Worm (Caenorhabditis elegans): ENCODE data around the gene kdp-1.

Gene kdp-1

DNA sequence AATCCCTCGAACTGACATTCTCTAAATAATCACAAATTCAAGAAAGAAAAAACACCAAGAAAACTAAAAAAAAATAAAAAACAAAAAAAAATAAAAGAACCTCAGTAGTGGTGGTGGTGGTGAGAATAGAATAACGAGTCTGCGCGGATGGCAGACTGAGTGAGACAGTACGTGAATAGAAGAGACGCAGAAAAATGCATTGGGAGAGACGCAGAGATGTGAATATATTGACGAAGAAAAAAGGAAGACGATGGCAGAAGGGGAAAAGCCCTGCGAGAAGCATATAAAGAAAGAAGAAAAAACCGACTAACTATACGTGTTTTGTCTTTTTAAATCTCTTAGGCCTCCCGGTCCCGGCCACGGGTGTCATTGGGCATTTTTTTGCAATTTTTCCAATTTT lies 27.5 kb upstream of the kdp-1 start, which contains the start of gene unc-26:
Gene unc-26 (minus strand): TSS at position 23 of the 400 bp plus-strand sequence.
- TF ChIP-seq ceh-18 (tag; optimal IDR thresholded peaks at IDR 0.05) = peak; percentile 12
- no peak for TF ChIP-seq gmeb-2 (tag; optimal IDR thresholded peaks at IDR 0.05)
- TF ChIP-seq nfya-1 (tag; optimal IDR thresholded peaks at IDR 0.05) = peak; percentile 17
- TF ChIP-seq pag-3 (tag; optimal IDR thresholded peaks at IDR 0.05; ENCODE audit: borderline replicate concordance) = no peak
- TF ChIP-seq unc-42 (tag; optimal IDR thresholded peaks at IDR 0.05) = peak; percentile 36
- peak; percentile 44 for TF ChIP-seq fax-1 (tag; optimal IDR thresholded peaks at IDR 0.05)
- TF ChIP-seq ceh-31 (tag; optimal IDR thresholded peaks at IDR 0.05) = peak; percentile 22

DNA sequence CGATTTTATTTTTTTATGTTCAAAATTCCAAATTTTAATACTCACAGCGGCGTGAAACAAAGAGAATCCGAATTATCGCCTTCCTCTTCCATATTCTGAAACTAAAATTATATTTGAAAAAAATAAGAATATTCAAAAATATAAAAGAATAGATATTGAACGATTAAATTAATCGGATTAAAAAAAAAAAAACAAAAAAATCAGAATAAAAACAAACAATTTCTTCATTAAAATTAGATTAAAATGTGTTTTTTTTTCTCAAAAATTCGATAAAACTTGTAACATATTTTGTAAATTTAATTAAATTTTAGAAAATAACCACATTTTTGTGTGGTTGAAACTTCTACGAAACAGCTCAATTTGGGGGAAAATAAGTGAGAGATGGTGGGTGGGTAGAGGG lies 17.2 kb upstream of the kdp-1 start, which contains the start of gene cpsf-3:
Gene cpsf-3 (minus strand): TSS at position 101 of the 400 bp plus-strand sequence.
- TF ChIP-seq hlh-15 (tag; optimal IDR thresholded peaks at IDR 0.05) (no peak), pax-1 (tag; optimal IDR thresholded peaks at IDR 0.05) (no peak), pat-9 (tag; optimal IDR thresholded peaks at IDR 0.05) (no peak), Y22D7AL.16 (tag; optimal IDR thresholded peaks at IDR 0.05) (no peak), ceh-2 (tag; optimal IDR thresholded peaks at IDR 0.05) (no peak), nhr-232 (tag; optimal IDR thresholded peaks at IDR 0.05) (no peak), K02D7.2 (tag; optimal IDR thresholded peaks at IDR 0.05) (no peak), unc-86 (tag; optimal IDR thresholded peaks at IDR 0.05) (no peak), hlh-8 (tag; optimal IDR thresholded peaks at IDR 0.05) (no peak), lim-6 (tag; optimal IDR thresholded peaks at IDR 0.05) (no peak), dve-1 (tag; optimal IDR thresholded peaks at IDR 0.05) (no peak), ahr-1 (tag; optimal IDR thresholded peaks at IDR 0.05) (no peak), fkh-10 (GFP tag; optimal IDR thresholded peaks at IDR 0.05) (no peak), unc-3 (GFP tag; conservative IDR thresholded peaks at IDR 0.05) (no peak), unc-3 (tag; optimal IDR thresholded peaks at IDR 0.05) (no peak), ref-2 (tag; optimal IDR thresholded peaks at IDR 0.05) (no peak)

DNA sequence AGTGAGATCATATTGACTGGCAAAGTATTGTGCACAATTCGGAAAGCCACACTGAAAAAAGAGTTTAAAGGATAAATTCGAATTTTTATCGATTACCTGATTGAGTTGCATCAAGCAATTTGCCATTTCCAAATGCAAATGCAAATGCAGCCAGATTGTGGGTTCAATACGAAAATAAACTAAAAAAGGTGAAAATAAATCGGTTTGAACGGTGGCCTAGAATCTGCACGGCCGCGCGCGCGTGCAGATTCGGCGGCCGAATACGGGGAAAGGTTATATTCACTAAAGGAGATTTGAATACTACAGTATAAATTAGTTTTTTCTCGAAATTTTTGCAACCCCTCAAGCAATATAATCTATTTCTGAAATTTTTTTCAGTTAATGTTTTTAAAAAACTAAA lies 10.7 kb upstream of the kdp-1 start, which contains the start of gene Y67H2A.10:
Gene Y67H2A.10 (minus strand): TSS at position 184 of the 400 bp plus-strand sequence.
- TF ChIP-seq C08G9.2 (tag; optimal IDR thresholded peaks at IDR 0.05) (peak; percentile 80), elt-2 (tag; optimal IDR thresholded peaks at IDR 0.05) (peak; percentile 47), hlh-30 (tag; optimal IDR thresholded peaks at IDR 0.05; ENCODE audit: insufficient read depth) (no peak), madf-2 (tag; optimal IDR thresholded peaks at IDR 0.05) (no peak), zip-5 (tag; optimal IDR thresholded peaks at IDR 0.05) (peak; percentile 57), hlh-8 (tag; optimal IDR thresholded peaks at IDR 0.05) (peak; percentile 23), ceh-22 (tag; optimal IDR thresholded peaks at IDR 0.05) (no peak), tbx-2 (tag; optimal IDR thresholded peaks at IDR 0.05) (no peak), ceh-2 (tag; optimal IDR thresholded peaks at IDR 0.05) (peak; percentile 72), pqm-1 (tag; optimal IDR thresholded peaks at IDR 0.05) (no peak), syd-9 (tag; optimal IDR thresholded peaks at IDR 0.05) (no peak), fax-1 (tag; optimal IDR thresholded peaks at IDR 0.05) (no peak), F13H6.1 (tag; optimal IDR thresholded peaks at IDR 0.05) (no peak), pag-3 (tag; optimal IDR thresholded peaks at IDR 0.05; ENCODE audit: borderline replicate concordance) (no peak), tbx-7 (tag; optimal IDR thresholded peaks at IDR 0.05) (peak; percentile 22), hlh-6 (tag; optimal IDR thresholded peaks at IDR 0.05) (no peak), pha-2 (tag; optimal IDR thresholded peaks at IDR 0.05) (no peak), ets-4 (tag; optimal IDR thresholded peaks at IDR 0.05) (peak; percentile 26), sox-2 (GFP tag; IDR thresholded peaks at IDR 0.05) (no peak), ceh-31 (tag; optimal IDR thresholded peaks at IDR 0.05) (peak; percentile 77), ceh-30 (tag; optimal IDR thresholded peaks at IDR 0.05) (no peak), ttx-3 (tag; optimal IDR thresholded peaks at IDR 0.05) (peak; percentile 7), ceh-19 (GFP tag; optimal IDR thresholded peaks at IDR 0.05) (no peak), K09A11.1 (tag; optimal IDR thresholded peaks at IDR 0.05; ENCODE audit: insufficient read depth) (no peak), rnt-1 (tag; optimal IDR thresholded peaks at IDR 0.05) (no peak)
